Fruit fly (Drosophila melanogaster) whole organism, adult: ENCODE results near the gene AIMP2.
A peak's percentile ranks its signal among the peaks of the same experiment; 100 is the strongest.

ENCODE experiments used
- CG11617 ChIP-seq: fragments of 200-800 bp; sonication (Bioruptor generic); optimal IDR thresholded peaks from 2 replicates; lab custom pipeline; 2017; ENCODE audit warnings: mild to moderate bottlenecking, missing biosample characterization, missing genetic modification reagents, missing genetic modification characterization
- CG12768 ChIP-seq: fragments of 200-800 bp; sonication (Bioruptor generic); optimal IDR thresholded peaks from 2 replicates; lab custom pipeline; 2017; ENCODE audit warnings: missing biosample characterization, missing genetic modification characterization, mild to moderate bottlenecking, moderate library complexity, missing genetic modification reagents
- CG14711 ChIP-seq: fragments of 200-800 bp; sonication (Bioruptor generic); optimal IDR thresholded peaks from 2 replicates; lab custom pipeline; 2018; ENCODE audit warnings: missing biosample characterization, mild to moderate bottlenecking, missing genetic modification characterization, moderate library complexity
- CG1620 ChIP-seq: fragments of 200-800 bp; sonication (Bioruptor generic); optimal IDR thresholded peaks from 2 replicates; lab custom pipeline; 2016; ENCODE audit warnings: missing biosample characterization, missing genetic modification characterization
- CG33017 ChIP-seq: fragments of 200-800 bp; sonication (Bioruptor generic); optimal IDR thresholded peaks from 2 replicates; lab custom pipeline; 2018; ENCODE audit warnings: missing biosample characterization, mild to moderate bottlenecking, missing genetic modification characterization, moderate library complexity
- CG5204 ChIP-seq: fragments of 200-800 bp; sonication (Bioruptor generic); optimal IDR thresholded peaks from 2 replicates; lab custom pipeline; 2016; ENCODE audit warnings: missing biosample characterization, missing genetic modification characterization
- CG7045 ChIP-seq: fragments of 200-800 bp; sonication (Bioruptor generic); optimal IDR thresholded peaks from 2 replicates; lab custom pipeline; 2017; ENCODE audit warnings: missing biosample characterization, mild to moderate bottlenecking, missing genetic modification characterization
- CG7101 ChIP-seq: fragments of 200-800 bp; sonication (Bioruptor generic); optimal IDR thresholded peaks from 2 replicates; lab custom pipeline; 2018; ENCODE audit warnings: missing biosample characterization, mild to moderate bottlenecking, missing genetic modification characterization, moderate library complexity
- Clk ChIP-seq: fragments of 200-800 bp; sonication (Bioruptor generic); optimal IDR thresholded peaks from 2 replicates; lab custom pipeline; 2017; ENCODE audit warnings: missing biosample characterization, missing genetic modification characterization
- Crg-1 ChIP-seq: fragments of 200-800 bp; sonication (Bioruptor generic); optimal IDR thresholded peaks from 2 replicates; lab custom pipeline; 2016; ENCODE audit warnings: missing biosample characterization, missing genetic modification characterization
- Hr96 ChIP-seq: fragments of 200-800 bp; sonication (Bioruptor generic); optimal IDR thresholded peaks from 2 replicates; lab custom pipeline; 2016; ENCODE audit warnings: missing biosample characterization, missing genetic modification characterization
- Mnt ChIP-seq: fragments of 200-800 bp; sonication (Bioruptor generic); optimal IDR thresholded peaks from 2 replicates; lab custom pipeline; 2016; ENCODE audit warnings: missing biosample characterization, mild to moderate bottlenecking, missing genetic modification characterization
- bab1 ChIP-seq: fragments of 200-800 bp; sonication (Bioruptor generic); optimal IDR thresholded peaks from 3 replicates; lab custom pipeline; 2019; ENCODE audit warnings: missing biosample characterization, mild to moderate bottlenecking, missing genetic modification characterization, moderate library complexity
- cic ChIP-seq: fragments of 200-800 bp; sonication (Bioruptor generic); optimal IDR thresholded peaks from 2 replicates; lab custom pipeline; 2017; ENCODE audit warnings: missing biosample characterization, mild to moderate bottlenecking, missing genetic modification characterization, moderate library complexity
- cnc ChIP-seq, 2 experiments: fragments of >200 bp; optimal IDR thresholded peaks; 2 replicates each; lab custom pipeline; 2017
- kay ChIP-seq: fragments of 200-800 bp; sonication (Bioruptor generic); peaks from one replicate; lab custom pipeline; 2016; ENCODE audit warnings: missing biosample characterization, missing genetic modification characterization, borderline replicate concordance
- ovo ChIP-seq: fragments of 200-800 bp; sonication (Bioruptor generic); optimal IDR thresholded peaks from 2 replicates; lab custom pipeline; 2016; ENCODE audit warnings: missing biosample characterization, missing genetic modification characterization
- pad ChIP-seq: fragments of 200-800 bp; sonication (Bioruptor generic); optimal IDR thresholded peaks from 3 replicates; lab custom pipeline; 2017; ENCODE audit warnings: missing biosample characterization, missing genetic modification characterization, mild to moderate bottlenecking, moderate library complexity, missing genetic modification reagents
- tj ChIP-seq: fragments of 200-800 bp; sonication (Bioruptor generic); optimal IDR thresholded peaks from 3 replicates; lab custom pipeline; 2017; ENCODE audit warnings: missing biosample characterization, mild to moderate bottlenecking, missing genetic modification characterization, moderate library complexity
- toe ChIP-seq: fragments of 200-800 bp; sonication (Bioruptor generic); optimal IDR thresholded peaks from 2 replicates; lab custom pipeline; 2016; ENCODE audit warnings: missing biosample characterization, missing genetic modification characterization

Gene AIMP2

dm6 chr3L:15595980-15596379 is 12.5 kb downstream of the AIMP2 start:
- TF ChIP-seq tj (GFP tag; lab: Kevin White, UChicago) (peak; percentile 70), cnc (optimal IDR thresholded peaks at IDR 0.05; lab: Kevin White, UChicago) (no peak)

- TF ChIP-seq bab1 (GFP tag; lab: Kevin White, UChicago) (no peak), kay (GFP tag; lab: Kevin White, UChicago) (peak; percentile 78), CG14711 (tag; lab: Kevin White, UChicago) (no peak)
Measured at dm6 chr3L:15597037-15597785, 13.8 kb downstream of the AIMP2 start.

dm6 chr3L:15597945-15598344 is 14.5 kb downstream of the AIMP2 start:
- TF ChIP-seq toe (GFP tag; lab: Kevin White, UChicago), result no peak
- TF ChIP-seq kay (GFP tag; lab: Kevin White, UChicago), result no peak
- no peak for TF ChIP-seq tj (GFP tag; lab: Kevin White, UChicago)
- no peak for TF ChIP-seq CG14711 (tag; lab: Kevin White, UChicago)
- TF ChIP-seq Clk (GFP tag; lab: Kevin White, UChicago), result no peak
- TF ChIP-seq cic (GFP tag; lab: Kevin White, UChicago), result no peak
- TF ChIP-seq bab1 (GFP tag; lab: Kevin White, UChicago), result no peak
- no peak for TF ChIP-seq CG11617
- TF ChIP-seq CG7101 (tag; lab: Kevin White, UChicago), result no peak
- TF ChIP-seq Crg-1 (GFP tag; lab: Kevin White, UChicago), result no peak
- TF ChIP-seq CG33017 (tag; lab: Kevin White, UChicago), result no peak
- TF ChIP-seq CG7045 (GFP tag; lab: Kevin White, UChicago), result no peak
- TF ChIP-seq ovo, result no peak
- no peak for TF ChIP-seq CG1620 (GFP tag; lab: Kevin White, UChicago)
- TF ChIP-seq Mnt (GFP tag; lab: Kevin White, UChicago), result no peak
- no peak for TF ChIP-seq pad (GFP tag; lab: Kevin White, UChicago)
- no peak for TF ChIP-seq Hr96 (GFP tag; lab: Kevin White, UChicago)
- TF ChIP-seq CG5204 (GFP tag; lab: Kevin White, UChicago), result no peak
- no peak for TF ChIP-seq cnc (optimal IDR thresholded peaks at IDR 0.05; lab: Kevin White, UChicago)

dm6 chr3L:15599190-15599589 is 15.8 kb downstream of the AIMP2 start:
- TF ChIP-seq Mnt (GFP tag; lab: Kevin White, UChicago) (no peak), CG1620 (GFP tag; lab: Kevin White, UChicago) (no peak), kay (GFP tag; lab: Kevin White, UChicago) (no peak), cnc (optimal IDR thresholded peaks at IDR 0.05; lab: Kevin White, UChicago) (no peak), cic (GFP tag; lab: Kevin White, UChicago) (no peak), CG14711 (tag; lab: Kevin White, UChicago) (no peak), ovo (no peak), CG5204 (GFP tag; lab: Kevin White, UChicago) (no peak), Crg-1 (GFP tag; lab: Kevin White, UChicago) (no peak), pad (GFP tag; lab: Kevin White, UChicago) (no peak), CG12768 (GFP tag; lab: Kevin White, UChicago) (no peak), CG7045 (GFP tag; lab: Kevin White, UChicago) (no peak), Clk (GFP tag; lab: Kevin White, UChicago) (no peak), tj (GFP tag; lab: Kevin White, UChicago) (no peak), toe (GFP tag; lab: Kevin White, UChicago) (no peak)

dm6 chr3L:15600051-15600450 is 16.6 kb downstream of the AIMP2 start:
- peak; percentile 31 for TF ChIP-seq kay (GFP tag; lab: Kevin White, UChicago)
- TF ChIP-seq CG7045 (GFP tag; lab: Kevin White, UChicago), result no peak

dm6 chr3L:15604979-15605378 is 21.5 kb downstream of the AIMP2 start:
- TF ChIP-seq Hr96 (GFP tag; lab: Kevin White, UChicago) (no peak), pad (GFP tag; lab: Kevin White, UChicago) (no peak)

- TF ChIP-seq ovo, result no peak
- TF ChIP-seq Crg-1 (GFP tag; lab: Kevin White, UChicago), result no peak
- peak; percentile 59 for TF ChIP-seq bab1 (GFP tag; lab: Kevin White, UChicago)
- TF ChIP-seq CG12768 (GFP tag; lab: Kevin White, UChicago), result no peak
Measured at dm6 chr3L:15610109-15610508, 26.7 kb downstream of the AIMP2 start, which contains the start of gene CG7650. CG7650 (minus strand) TSS chr3L:15610386.
